Worm (Caenorhabditis elegans): Measurements from ENCODE around the gene srw-22.

ce11 chrV:15318638-15319037 lies 50.2 kb downstream of the srw-22 start, which contains the start of gene nhr-291:
- TF ChIP-seq mec-3 (tag; optimal IDR thresholded peaks at IDR 0.05; ENCODE audit: borderline replicate concordance), result no peak
- TF ChIP-seq nhr-11 (tag; optimal IDR thresholded peaks at IDR 0.05), result no peak
- no peak for TF ChIP-seq sox-2 (GFP tag; IDR thresholded peaks at IDR 0.05)
- TF ChIP-seq ceh-34 (tag; optimal IDR thresholded peaks at IDR 0.05), result no peak
- no peak for TF ChIP-seq lin-11 (tag; optimal IDR thresholded peaks at IDR 0.05)
- TF ChIP-seq ceh-22 (tag; optimal IDR thresholded peaks at IDR 0.05), result no peak
- no peak for TF ChIP-seq odd-2 (tag; optimal IDR thresholded peaks at IDR 0.05)

All from whole organism, late embryonic.